Worm (Caenorhabditis elegans): Measurements from ENCODE around the gene T07E3.4.
A peak's percentile ranks its signal among the peaks of the same experiment; 100 is the strongest.

The T07E3.4 gene

DNA sequence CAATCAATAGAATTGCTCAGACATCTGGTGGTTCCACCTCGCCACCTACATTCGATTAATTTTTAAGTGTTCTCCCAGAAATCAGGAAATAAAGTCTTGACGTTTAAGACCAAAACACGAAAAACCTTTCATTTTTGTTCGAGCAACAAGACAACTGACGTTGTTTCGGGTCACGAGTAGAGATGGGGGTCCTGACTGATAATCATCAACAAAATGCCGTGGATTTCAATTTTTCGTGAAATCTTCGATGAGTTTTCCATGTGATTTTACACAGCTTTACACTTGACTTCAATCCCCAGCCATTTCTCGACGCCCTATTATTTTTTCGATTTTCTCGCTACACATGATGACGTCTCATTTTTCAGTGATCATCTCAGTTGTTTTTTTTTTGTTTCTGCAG lies 26.7 kb upstream of the T07E3.4 start:
- TF ChIP-seq nhr-27 (tag; optimal IDR thresholded peaks at IDR 0.05) (no peak), D2030.7 (GFP tag; IDR thresholded peaks at IDR 0.05) (no peak), chd-7 (tag; optimal IDR thresholded peaks at IDR 0.05) (no peak), athp-1 (tag; optimal IDR thresholded peaks at IDR 0.05) (no peak), Y56A3A.18 (GFP tag; IDR thresholded peaks at IDR 0.05) (no peak), rpc-1 (optimal IDR thresholded peaks at IDR 0.05) (no peak), rpc-1 (tag; optimal IDR thresholded peaks at IDR 0.05) (no peak), lir-1 (GFP tag; conservative IDR thresholded peaks at IDR 0.05) (no peak), ztf-18 (tag; optimal IDR thresholded peaks at IDR 0.05) (no peak), hlh-12 (tag; optimal IDR thresholded peaks at IDR 0.05) (no peak), pbrm-1 (GFP tag; IDR thresholded peaks at IDR 0.05) (no peak), lag-1 (GFP tag; IDR thresholded peaks at IDR 0.05) (no peak), madf-3 (GFP tag; IDR thresholded peaks at IDR 0.05) (no peak), die-1 (tag; optimal IDR thresholded peaks at IDR 0.05) (no peak), rec-8 (tag; optimal IDR thresholded peaks at IDR 0.05) (no peak)

- TF ChIP-seq ceh-91 (GFP tag; IDR thresholded peaks at IDR 0.05) (no peak), fkh-3 (tag; optimal IDR thresholded peaks at IDR 0.05) (no peak), ets-4 (GFP tag; optimal IDR thresholded peaks at IDR 0.05) (no peak), attf-6 (GFP tag; IDR thresholded peaks at IDR 0.05) (no peak), dox-1 (GFP tag; IDR thresholded peaks at IDR 0.05) (no peak), lin-35 (GFP tag; optimal IDR thresholded peaks at IDR 0.05) (peak in 1 of 3 experiments; percentile 15), ama-1 (optimal IDR thresholded peaks at IDR 0.05) (peak; percentile 26), ama-1 (GFP tag; optimal IDR thresholded peaks at IDR 0.05) (no peak), tbx-9 (tag; optimal IDR thresholded peaks at IDR 0.05; ENCODE audit: borderline replicate concordance) (no peak), zfh-2 (GFP tag; conservative IDR thresholded peaks at IDR 0.05) (no peak), F39B2.1 (GFP tag; IDR thresholded peaks at IDR 0.05) (no peak), ceh-100 (GFP tag; IDR thresholded peaks at IDR 0.05) (no peak), efl-1 (GFP tag; optimal IDR thresholded peaks at IDR 0.05) (no peak), F49E8.2 (tag; optimal IDR thresholded peaks at IDR 0.05; ENCODE audit: insufficient read depth) (no peak), mel-28 (tag; optimal IDR thresholded peaks at IDR 0.05; ENCODE audit: borderline replicate concordance) (no peak), somi-1 (GFP tag; optimal IDR thresholded peaks at IDR 0.05) (no peak)
Observed at ce11 chrIII:6871668-6872067, 26.1 kb upstream of the T07E3.4 start.

DNA sequence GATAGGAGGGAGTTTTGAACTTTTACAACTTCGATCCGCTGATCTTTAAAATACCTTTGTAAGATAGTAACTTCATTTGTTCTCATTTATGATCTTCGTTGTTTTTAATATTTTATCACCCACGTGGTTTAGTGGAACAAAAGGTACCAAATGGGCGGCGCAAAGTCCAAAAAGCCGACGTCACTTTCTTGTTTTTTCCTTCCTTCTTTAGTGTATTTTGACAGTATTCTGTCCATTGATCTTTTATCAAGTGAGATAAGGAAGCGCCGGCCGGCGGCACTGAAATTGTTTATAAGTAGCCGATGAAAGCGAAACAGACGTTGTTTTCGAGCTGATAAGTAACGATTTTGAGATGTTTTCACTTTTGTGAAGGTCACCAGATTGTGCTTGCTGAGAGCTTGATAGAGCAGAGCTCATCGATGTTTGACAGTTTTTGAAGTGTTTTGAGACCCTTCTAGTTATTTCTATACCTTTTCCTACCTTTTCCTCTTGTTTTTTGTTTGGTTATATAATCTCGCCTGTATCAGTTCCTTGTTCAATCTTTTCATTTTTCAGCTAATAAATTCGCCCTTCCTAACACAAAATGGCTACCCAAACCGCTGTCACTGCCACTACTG lies 25.2 kb upstream of the T07E3.4 start, which contains the start of gene K04C2.3:
Gene K04C2.3, plus strand, starts transcription at position 556 of the 617 bp plus-strand sequence.
- TF ChIP-seq cebp-2 (GFP tag; IDR thresholded peaks at IDR 0.05) (no peak), K11D2.4 (GFP tag; IDR thresholded peaks at IDR 0.05) (peak; percentile 30; the same call in 1 of the 2 replicates)

DNA sequence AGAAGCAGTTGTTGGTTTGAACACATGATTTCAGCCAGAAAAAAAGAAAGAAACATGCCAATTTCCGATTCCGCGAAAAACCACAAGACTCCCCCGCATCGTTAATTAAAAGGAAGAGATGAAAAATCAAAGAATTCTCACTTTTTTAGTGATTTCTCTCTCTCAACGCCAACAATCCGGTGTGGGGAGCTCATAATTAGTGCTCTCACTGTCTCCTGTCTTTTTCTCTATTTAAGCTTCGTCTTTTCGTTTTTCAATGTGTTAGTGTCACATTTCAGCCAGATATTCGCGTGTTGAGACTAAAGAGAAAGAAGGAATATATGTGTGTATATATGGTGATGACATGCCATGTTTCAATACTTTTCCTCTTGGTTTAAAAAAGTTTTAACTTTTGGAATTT lies 24.1 kb upstream of the T07E3.4 start:
- TF ChIP-seq F23B12.7 (tag; optimal IDR thresholded peaks at IDR 0.05; ENCODE audit: insufficient read depth) (no peak), nfya-2 (GFP tag; IDR thresholded peaks at IDR 0.05) (no peak), lsy-27 (tag; optimal IDR thresholded peaks at IDR 0.05; ENCODE audit: borderline replicate concordance, insufficient read depth) (no peak), dox-1 (GFP tag; IDR thresholded peaks at IDR 0.05) (no peak), hlh-26 (GFP tag; conservative IDR thresholded peaks at IDR 0.05) (no peak), cebp-1 (GFP tag; IDR thresholded peaks at IDR 0.05) (no peak), cebp-1 (tag; optimal IDR thresholded peaks at IDR 0.05) (no peak), Y79H2A.3 (GFP tag; conservative IDR thresholded peaks at IDR 0.05) (no peak), ceh-27 (GFP tag; optimal IDR thresholded peaks at IDR 0.05) (no peak), sdz-38 (tag; optimal IDR thresholded peaks at IDR 0.05) (no peak), rec-8 (tag; optimal IDR thresholded peaks at IDR 0.05) (no peak), K11D2.4 (GFP tag; IDR thresholded peaks at IDR 0.05) (peak; percentile 51; the same call in 1 of the 2 replicates), akir-1 (GFP tag; optimal IDR thresholded peaks at IDR 0.05) (no peak), ama-1 (optimal IDR thresholded peaks at IDR 0.05) (peak; percentile 46), ama-1 (GFP tag; optimal IDR thresholded peaks at IDR 0.05) (no peak), ztf-22 (GFP tag; optimal IDR thresholded peaks at IDR 0.05) (no peak), attf-3 (GFP tag; conservative IDR thresholded peaks at IDR 0.05) (no peak)
